Worm (Caenorhabditis elegans) whole organism, young adult: ENCODE results near the gene egli-1.

Experiments used
- B0336.3 ChIP-seq: fragments of 200-800 bp; sonication (Bioruptor generic); IDR thresholded peaks from 2 replicates; pipeline ENCODE4 v1.3.6; 2022; ENCODE audit warnings: missing genetic modification characterization, missing compliant biosample characterization
- C06A6.2 ChIP-seq: fragments of 200-800 bp; sonication (Bioruptor generic); conservative IDR thresholded peaks from 2 replicates; pipeline ENCODE4 v1.3.6; 2022; ENCODE audit warnings: missing genetic modification characterization, missing compliant biosample characterization
- F10E7.11 ChIP-seq: sonication (generic microtip); optimal IDR thresholded peaks from 2 replicates; lab custom pipeline; 2017; ENCODE audit warnings: mild to moderate bottlenecking, missing genetic modification characterization, moderate library complexity, missing compliant biosample characterization
- F39B2.1 ChIP-seq: fragments of 200-800 bp; sonication (Bioruptor generic); IDR thresholded peaks from 2 replicates; pipeline ENCODE4 v1.3.6; 2022; ENCODE audit warnings: missing genetic modification reagents, missing genetic modification characterization, missing compliant biosample characterization
- F57A8.1 ChIP-seq: fragments of 200-800 bp; sonication (Bioruptor generic); optimal IDR thresholded peaks from 2 replicates; lab custom pipeline; 2018; ENCODE audit warnings: mild to moderate bottlenecking, missing genetic modification characterization, moderate library complexity, missing compliant biosample characterization
- F57C9.4 ChIP-seq: sonication (generic microtip); optimal IDR thresholded peaks from 2 replicates; lab custom pipeline; 2017; ENCODE audit warnings: mild to moderate bottlenecking, missing genetic modification characterization, missing compliant biosample characterization
- K11D2.4 ChIP-seq: fragments of 200-800 bp; sonication (Bioruptor generic); IDR thresholded peaks from 2 replicates; pipeline ENCODE4 v1.3.6; 2022; ENCODE audit warnings: missing genetic modification reagents, missing genetic modification characterization, missing compliant biosample characterization
- Y53F4B.3 ChIP-seq: fragments of 200-800 bp; sonication (Bioruptor generic); IDR thresholded peaks from 2 replicates; pipeline ENCODE4 v1.3.6; 2022; ENCODE audit warnings: missing genetic modification reagents, missing genetic modification characterization, missing compliant biosample characterization
- attf-6 ChIP-seq: fragments of 200-800 bp; sonication (Bioruptor generic); IDR thresholded peaks from 2 replicates; pipeline ENCODE4 v1.3.6; 2022; ENCODE audit warnings: missing genetic modification reagents, missing genetic modification characterization, missing compliant biosample characterization
- bed-2 ChIP-seq: fragments of 200-800 bp; sonication (Bioruptor generic); IDR thresholded peaks from 2 replicates; pipeline ENCODE4 v1.3.6; 2022; ENCODE audit warnings: missing genetic modification reagents, missing genetic modification characterization, missing compliant biosample characterization
- ccch-3 ChIP-seq: fragments of 200-800 bp; sonication (Bioruptor generic); optimal IDR thresholded peaks from 2 replicates; lab custom pipeline; 2018; ENCODE audit warnings: mild to moderate bottlenecking, missing genetic modification characterization, missing compliant biosample characterization
- dox-1 ChIP-seq: fragments of 200-800 bp; sonication (Bioruptor generic); IDR thresholded peaks from 2 replicates; pipeline ENCODE4 v1.3.6; 2022; ENCODE audit warnings: missing genetic modification reagents, missing genetic modification characterization, missing compliant biosample characterization
- dpff-1 ChIP-seq: sonication (generic microtip); optimal IDR thresholded peaks from 2 replicates; lab custom pipeline; 2017; ENCODE audit warnings: mild to moderate bottlenecking, missing genetic modification characterization, missing compliant biosample characterization
- efl-1 ChIP-seq: fragments of 150-350 bp; optimal IDR thresholded peaks from 2 replicates; lab custom pipeline; 2014; ENCODE audit warnings: missing biosample characterization, missing genetic modification reagents, missing genetic modification characterization
- egl-18 ChIP-seq: fragments of 200-800 bp; sonication (Bioruptor generic); IDR thresholded peaks from 2 replicates; pipeline ENCODE4 v1.3.6; 2022; ENCODE audit warnings: missing genetic modification reagents, missing genetic modification characterization, missing compliant biosample characterization
- ets-4 ChIP-seq: fragments of 200-800 bp; sonication (Bioruptor generic); optimal IDR thresholded peaks from 2 replicates; lab custom pipeline; 2018; ENCODE audit warnings: mild to moderate bottlenecking, missing genetic modification characterization, missing compliant biosample characterization
- him-1 ChIP-seq: sonication (generic microtip); optimal IDR thresholded peaks from 2 replicates; lab custom pipeline; 2016; ENCODE audit warnings: missing genotype, missing genetic modification reagents, missing genetic modification characterization, missing compliant biosample characterization
- hlh-12 ChIP-seq: sonication (generic microtip); optimal IDR thresholded peaks from 2 replicates; lab custom pipeline; 2016; ENCODE audit warnings: missing genetic modification characterization, missing compliant biosample characterization
- hlh-26 ChIP-seq: fragments of 200-800 bp; sonication (Bioruptor generic); conservative IDR thresholded peaks from 2 replicates; pipeline ENCODE4 v1.3.6; 2022; ENCODE audit warnings: missing genetic modification reagents, missing genetic modification characterization, missing compliant biosample characterization
- let-526 ChIP-seq: fragments of 200-800 bp; sonication (Bioruptor generic); IDR thresholded peaks from 2 replicates; pipeline ENCODE4 v1.3.6; 2022; ENCODE audit warnings: missing genetic modification reagents, missing genetic modification characterization, missing compliant biosample characterization
- lin-40 ChIP-seq: sonication (generic microtip); optimal IDR thresholded peaks from 2 replicates; lab custom pipeline; 2016; ENCODE audit warnings: missing genetic modification characterization, mild to moderate bottlenecking, missing compliant biosample characterization, missing genotype, missing genetic modification reagents
- lir-1 ChIP-seq: fragments of 200-800 bp; sonication (Bioruptor generic); conservative IDR thresholded peaks from 2 replicates; pipeline ENCODE4 v1.3.6; 2022; ENCODE audit warnings: missing genetic modification reagents, missing genetic modification characterization, missing compliant biosample characterization
- mcd-1 ChIP-seq: fragments of 200-800 bp; sonication (Bioruptor generic); IDR thresholded peaks from 2 replicates; pipeline ENCODE4 v1.3.6; 2022; ENCODE audit warnings: missing genetic modification reagents, missing genetic modification characterization, missing compliant biosample characterization
- mes-4 ChIP-seq: sonication (generic microtip); optimal IDR thresholded peaks from 2 replicates; lab custom pipeline; 2016; ENCODE audit warnings: missing genotype, missing genetic modification characterization, missing compliant biosample characterization
- nfyb-1 ChIP-seq: fragments of 200-800 bp; sonication (Bioruptor generic); IDR thresholded peaks from 2 replicates; pipeline ENCODE4 v1.3.6; 2022; ENCODE audit warnings: missing genetic modification reagents, missing genetic modification characterization, missing compliant biosample characterization
- nhr-120 ChIP-seq: fragments of 200-800 bp; sonication (Bioruptor generic); IDR thresholded peaks from 2 replicates; pipeline ENCODE4 v1.3.6; 2022; ENCODE audit warnings: missing genetic modification characterization, missing compliant biosample characterization
- nhr-90 ChIP-seq: sonication (generic microtip); optimal IDR thresholded peaks from 2 replicates; lab custom pipeline; 2016; ENCODE audit warnings: missing genotype, mild to moderate bottlenecking, missing genetic modification characterization, missing compliant biosample characterization
- pha-4 ChIP-seq: fragments of 150-350 bp; sonication (generic microtip); optimal IDR thresholded peaks from 2 replicates; lab custom pipeline; 2014; ENCODE audit warnings: missing biosample characterization, missing genetic modification reagents, missing genetic modification characterization
- rec-8 ChIP-seq, 2 experiments: sonication (generic microtip); optimal IDR thresholded peaks; 2 replicates each; lab custom pipeline; 2016; ENCODE audit warnings: mild to moderate bottlenecking in 2 of 2, missing genetic modification characterization in 2 of 2, missing genetic modification reagents in 2 of 2, missing genotype in 2 of 2, missing biosample characterization in 1 of 2, missing compliant biosample characterization in 1 of 2, moderate library complexity in 1 of 2
- rpc-1 ChIP-seq, 2 experiments: fragments of 150-350 bp in 1 of 2; sonication (generic microtip) in 1 of 2; optimal IDR thresholded peaks; 2 replicates each; lab custom pipeline; 2014 to 2018; ENCODE audit warnings: missing biosample characterization in 1 of 2, missing genetic modification characterization in 1 of 2, missing genetic modification reagents in 1 of 2, missing genotype in 1 of 2
- sea-2 ChIP-seq: fragments of 200-800 bp; sonication (Bioruptor generic); IDR thresholded peaks from 2 replicates; pipeline ENCODE4 v1.3.6; 2022; ENCODE audit warnings: missing genetic modification characterization, missing compliant biosample characterization
- snpc-1.1 ChIP-seq: sonication (generic microtip); optimal IDR thresholded peaks from 2 replicates; lab custom pipeline; 2017; ENCODE audit warnings: missing genetic modification characterization, mild to moderate bottlenecking, missing compliant biosample characterization, antibody characterized with exemption, moderate library complexity, missing genotype, missing genetic modification reagents; ENCODE audit not compliant: insufficient read depth
- snpc-4 ChIP-seq, 5 experiments: fragments of 150-350 bp in 1 of 5; sonication (generic microtip) in 4 of 5; optimal IDR thresholded peaks; 2 replicates each; lab custom pipeline; 2014 to 2018; ENCODE audit warnings: missing genetic modification characterization in 5 of 5, missing biosample characterization in 3 of 5, antibody characterized with exemption in 2 of 5, mild to moderate bottlenecking in 2 of 5, missing compliant biosample characterization in 2 of 5, missing genotype in 2 of 5, moderate library complexity in 2 of 5, missing genetic modification reagents in 1 of 5
- somi-1 ChIP-seq: fragments of 200-800 bp; sonication (Bioruptor generic); optimal IDR thresholded peaks from 2 replicates; lab custom pipeline; 2018; ENCODE audit warnings: mild to moderate bottlenecking, missing genetic modification characterization, missing compliant biosample characterization
- sptf-2 ChIP-seq: fragments of 200-800 bp; sonication (Bioruptor generic); optimal IDR thresholded peaks from 2 replicates; lab custom pipeline; 2018; ENCODE audit warnings: mild to moderate bottlenecking, missing genetic modification characterization, missing compliant biosample characterization
- tbp1 ChIP-seq: fragments of 200-800 bp; sonication (Bioruptor generic); optimal IDR thresholded peaks from 2 replicates; lab custom pipeline; 2018; ENCODE audit warnings: mild to moderate bottlenecking, missing genetic modification characterization, missing compliant biosample characterization
- tlf-1 ChIP-seq: fragments of 200-800 bp; sonication (Bioruptor generic); optimal IDR thresholded peaks from 2 replicates; lab custom pipeline; 2018; ENCODE audit warnings: mild to moderate bottlenecking, missing genetic modification characterization, missing compliant biosample characterization
- zim-3 ChIP-seq: sonication (generic microtip); optimal IDR thresholded peaks from 2 replicates; lab custom pipeline; 2017; ENCODE audit warnings: mild to moderate bottlenecking, missing genetic modification characterization, moderate library complexity, missing compliant biosample characterization
- ztf-18 ChIP-seq: sonication (generic microtip); optimal IDR thresholded peaks from 2 replicates; lab custom pipeline; 2016; ENCODE audit warnings: missing genotype, mild to moderate bottlenecking, missing genetic modification characterization, missing compliant biosample characterization
- ztf-26 ChIP-seq: sonication (generic microtip); optimal IDR thresholded peaks from 2 replicates; lab custom pipeline; 2017; ENCODE audit warnings: missing genetic modification characterization, missing compliant biosample characterization
- ztf-6 ChIP-seq: fragments of 200-800 bp; sonication (Bioruptor generic); IDR thresholded peaks from 2 replicates; pipeline ENCODE4 v1.3.6; 2022; ENCODE audit warnings: missing genetic modification reagents, missing genetic modification characterization, missing compliant biosample characterization

egli-1 gene

DNA sequence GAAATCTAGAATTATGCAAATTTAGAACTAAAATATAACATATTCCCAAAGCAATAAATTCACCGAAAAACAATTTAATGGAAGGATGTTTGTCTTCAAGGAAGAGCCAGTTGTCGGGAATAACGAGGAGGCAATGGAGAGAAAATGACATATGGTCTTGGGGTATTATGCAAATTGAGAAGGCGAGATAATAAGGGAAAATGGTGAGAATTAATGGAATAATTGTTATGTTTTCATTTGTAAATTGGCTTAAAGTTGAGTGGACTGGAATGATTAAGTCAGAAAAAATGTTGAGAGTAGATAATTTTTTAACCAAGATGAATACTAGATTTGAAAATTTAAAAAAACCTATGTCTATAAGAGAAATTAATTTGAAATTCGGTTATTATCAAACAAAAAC, 18.9 kb upstream of the egli-1 start:
- TF ChIP-seq hlh-12 (tag; lab: Kevin White, UChicago) (no peak), nhr-90 (tag; lab: Kevin White, UChicago) (no peak), F10E7.11 (tag; lab: Kevin White, UChicago) (no peak), let-526 (GFP tag; lab: Robert Waterston, UW) (no peak), hlh-26 (GFP tag; lab: Robert Waterston, UW) (no peak), sea-2 (GFP tag; lab: Robert Waterston, UW) (no peak), F57A8.1 (GFP tag; lab: Kevin White, UChicago) (no peak), egl-18 (GFP tag; lab: Robert Waterston, UW) (no peak), ets-4 (GFP tag; lab: Kevin White, UChicago) (no peak), nhr-120 (GFP tag; lab: Robert Waterston, UW) (no peak), dpff-1 (tag; lab: Kevin White, UChicago) (no peak), ztf-6 (GFP tag; lab: Robert Waterston, UW) (no peak)

ce11 chrII:9305575-9305974, 18.2 kb upstream of the egli-1 start:
- TF ChIP-seq dox-1 (GFP tag; lab: Robert Waterston, UW) (no peak), somi-1 (GFP tag; lab: Kevin White, UChicago) (no peak), lin-40 (tag; lab: Kevin White, UChicago) (no peak), bed-2 (no peak), sptf-2 (GFP tag; lab: Kevin White, UChicago) (no peak), Y53F4B.3 (no peak), rpc-1 (optimal IDR thresholded peaks at IDR 0.05; lab: Kevin White, UChicago) (no peak), rpc-1 (tag; optimal IDR thresholded peaks at IDR 0.05; lab: Kevin White, UChicago) (no peak), lir-1 (GFP tag; lab: Robert Waterston, UW) (no peak), C06A6.2 (no peak), nfyb-1 (GFP tag; lab: Robert Waterston, UW) (no peak), K11D2.4 (GFP tag; lab: Robert Waterston, UW) (no peak), tlf-1 (no peak), mes-4 (no peak), hlh-12 (tag; lab: Kevin White, UChicago) (no peak), pha-4 (tag; lab: Kevin White, UChicago) (no peak), nhr-120 (GFP tag; lab: Robert Waterston, UW) (no peak)

- no peak for TF ChIP-seq B0336.3 (GFP tag; lab: Robert Waterston, UW)
- TF ChIP-seq him-1: no peak
- no peak for TF ChIP-seq ztf-6 (GFP tag; lab: Robert Waterston, UW)
- TF ChIP-seq ztf-26 (tag; lab: Kevin White, UChicago): no peak
- TF ChIP-seq ztf-18 (tag; lab: Kevin White, UChicago): no peak
- no peak for TF ChIP-seq snpc-1.1
- TF ChIP-seq efl-1 (GFP tag; lab: Kevin White, UChicago): no peak
- TF ChIP-seq tbp1 (GFP tag; lab: Kevin White, UChicago): no peak
- TF ChIP-seq zim-3 (tag; lab: Kevin White, UChicago): no peak
- no peak for TF ChIP-seq rec-8 (tag; optimal IDR thresholded peaks at IDR 0.05; lab: Kevin White, UChicago)
- no peak for TF ChIP-seq ccch-3
- no peak for TF ChIP-seq F57C9.4 (tag; lab: Kevin White, UChicago)
- no peak for TF ChIP-seq snpc-4 (GFP tag; optimal IDR thresholded peaks at IDR 0.05; lab: Kevin White, UChicago)
- TF ChIP-seq snpc-4 (tag; optimal IDR thresholded peaks at IDR 0.05; lab: Kevin White, UChicago): no peak
- no peak for TF ChIP-seq attf-6 (GFP tag; lab: Robert Waterston, UW)
- no peak for TF ChIP-seq F39B2.1
- no peak for TF ChIP-seq mcd-1 (GFP tag; lab: Robert Waterston, UW)
- TF ChIP-seq, all 124 proteins: peak for 0
Measured at ce11 chrII:9306835-9307234, 16.9 kb upstream of the egli-1 start.
